Fruit fly (Drosophila melanogaster): ENCODE data around the gene CG45263.

The CG45263 gene

dm6 chr3R:8524277-8524676 is 46.9 kb upstream of the CG45263 start (continued):
- no peak for TF ChIP-seq croc (GFP tag; conservative IDR thresholded peaks at IDR 0.05)
- no peak for TF ChIP-seq wek (GFP tag; optimal IDR thresholded peaks at IDR 0.05)
- no peak for TF ChIP-seq ro (GFP tag; IDR thresholded peaks at IDR 0.05)
- no peak for TF ChIP-seq Hr51 (GFP tag; optimal IDR thresholded peaks at IDR 0.05)
- no peak for TF ChIP-seq ato (GFP tag; IDR thresholded peaks at IDR 0.05; ENCODE audit: partially characterized antibody)
- TF ChIP-seq CG12769 (tag; optimal IDR thresholded peaks at IDR 0.05), result peak; percentile 77
- 0 out of 2 replicates have a peak, but pooled peaks have one; percentile 41 for TF ChIP-seq CG5953 (GFP tag; IDR thresholded peaks at IDR 0.05)
- no peak for TF ChIP-seq unc-4 (GFP tag; IDR thresholded peaks at IDR 0.05; ENCODE audit: partially characterized antibody)
- TF ChIP-seq E2f1 (GFP tag; IDR thresholded peaks at IDR 0.05), result peak; percentile 51
- TF ChIP-seq CG4617 (GFP tag; optimal IDR thresholded peaks at IDR 0.05; ENCODE audit: borderline replicate concordance), result no peak
- no peak for TF ChIP-seq cg (GFP tag; optimal IDR thresholded peaks at IDR 0.05)
- TF ChIP-seq CG2199 (GFP tag; IDR thresholded peaks at IDR 0.05), result no peak
- TF ChIP-seq B-H1 (GFP tag; IDR thresholded peaks at IDR 0.05), result no peak
- no peak for TF ChIP-seq eyg (GFP tag; optimal IDR thresholded peaks at IDR 0.05)
- peak; percentile 23; the same call in 1 of the 2 replicates for TF ChIP-seq ttk (GFP tag; IDR thresholded peaks at IDR 0.05)
- no peak for TF ChIP-seq gt (GFP tag; IDR thresholded peaks at IDR 0.05)
- TF ChIP-seq Xbp1 (GFP tag; optimal IDR thresholded peaks at IDR 0.05), result peak; percentile 25
- TF ChIP-seq CG11398 (GFP tag; optimal IDR thresholded peaks at IDR 0.05), result no peak
- no peak for TF ChIP-seq CG18262 (tag; optimal IDR thresholded peaks at IDR 0.05)
- no peak for TF ChIP-seq CG2116 (GFP tag; optimal IDR thresholded peaks at IDR 0.05)
- no peak for TF ChIP-seq twi (tag; optimal IDR thresholded peaks at IDR 0.05)
- TF ChIP-seq CG7357 (GFP tag; IDR thresholded peaks at IDR 0.05), result 0 out of 3 replicates have a peak, but pooled peaks have one; percentile 20
- TF ChIP-seq CG16779 (GFP tag; IDR thresholded peaks at IDR 0.05), result no peak
- peak; percentile 13 for TF ChIP-seq sug (tag; optimal IDR thresholded peaks at IDR 0.05)
- no peak for TF ChIP-seq insv (GFP tag; optimal IDR thresholded peaks at IDR 0.05)
- TF ChIP-seq bowl (GFP tag; IDR thresholded peaks at IDR 0.05), result no peak
- TF ChIP-seq Hsf (GFP tag; optimal IDR thresholded peaks at IDR 0.05), result no peak
- TF ChIP-seq CG17359 (tag; optimal IDR thresholded peaks at IDR 0.05), result peak; percentile 36
- TF ChIP-seq Dip2 (GFP tag; IDR thresholded peaks at IDR 0.05), result no peak
- TF ChIP-seq ERR (GFP tag; optimal IDR thresholded peaks at IDR 0.05), result no peak
- TF ChIP-seq CG9797 (GFP tag; optimal IDR thresholded peaks at IDR 0.05), result no peak
- peak; percentile 48; the same call in 1 of the 3 replicates for TF ChIP-seq CG11456 (GFP tag; IDR thresholded peaks at IDR 0.05)
- TF ChIP-seq CG17802 (tag; optimal IDR thresholded peaks at IDR 0.05), result no peak
- TF ChIP-seq CG18764 (GFP tag; optimal IDR thresholded peaks at IDR 0.05), result no peak
- no peak for TF ChIP-seq nerfin-1 (tag; optimal IDR thresholded peaks at IDR 0.05)
- TF ChIP-seq Hr78 (GFP tag; optimal IDR thresholded peaks at IDR 0.05), result peak in 1 of 2 experiments; percentile 50
- no peak for TF ChIP-seq CG8359 (GFP tag; optimal IDR thresholded peaks at IDR 0.05; ENCODE audit: borderline replicate concordance)
- peak; percentile 62 for TF ChIP-seq lilli (GFP tag; optimal IDR thresholded peaks at IDR 0.05)
- TF ChIP-seq Aef1 (GFP tag; IDR thresholded peaks at IDR 0.05), result peak; percentile 18; the same call in 1 of the 3 replicates
- no peak for TF ChIP-seq bsh (GFP tag; optimal IDR thresholded peaks at IDR 0.05)
- TF ChIP-seq HmgD (GFP tag; optimal IDR thresholded peaks at IDR 0.05), result no peak
- TF ChIP-seq CG10267 (tag; optimal IDR thresholded peaks at IDR 0.05), result no peak
- no peak for TF ChIP-seq Dek (tag; optimal IDR thresholded peaks at IDR 0.05)
- TF ChIP-seq Mrtf (GFP tag; IDR thresholded peaks at IDR 0.05), result 0 out of 3 replicates have a peak, but pooled peaks have one; percentile 39
- TF ChIP-seq CG8089 (GFP tag; optimal IDR thresholded peaks at IDR 0.05), result no peak
- TF ChIP-seq CG32767 (GFP tag; IDR thresholded peaks at IDR 0.05), result no peak
- no peak for TF ChIP-seq CG16813 (GFP tag; IDR thresholded peaks at IDR 0.05; ENCODE audit: partially characterized antibody)
- no peak for TF ChIP-seq CkIIα-i1 (GFP tag; IDR thresholded peaks at IDR 0.05)
- no peak for TF ChIP-seq Taf1 (GFP tag; IDR thresholded peaks at IDR 0.05)
- no peak for TF ChIP-seq Ssrp (tag; optimal IDR thresholded peaks at IDR 0.05)
- no peak for TF ChIP-seq Ravus (GFP tag; IDR thresholded peaks at IDR 0.05)

Data from whole organism, embryonic.